Worm (Caenorhabditis elegans) whole organism, midembryonic: ENCODE results near the gene gcy-33.
A peak's percentile ranks its signal among the peaks of the same experiment; 100 is the strongest.

Source experiments
- flt-1 ChIP-seq: fragments of 200-800 bp; sonication (Bioruptor generic); IDR thresholded peaks from 2 replicates; pipeline ENCODE4 v1.3.6; 2022; ENCODE audit warnings: missing genetic modification characterization, missing compliant biosample characterization
- ztf-23 ChIP-seq: fragments of 200-800 bp; sonication (Bioruptor generic); IDR thresholded peaks from 2 replicates; pipeline ENCODE4 v1.3.6; 2022; ENCODE audit warnings: missing genetic modification reagents, missing genetic modification characterization, missing compliant biosample characterization
- ztf-29 ChIP-seq: fragments of 200-800 bp; sonication (Bioruptor generic); IDR thresholded peaks from 2 replicates; pipeline ENCODE4 v1.3.6; 2022; ENCODE audit warnings: missing genetic modification reagents, missing genetic modification characterization, missing compliant biosample characterization

DNA sequence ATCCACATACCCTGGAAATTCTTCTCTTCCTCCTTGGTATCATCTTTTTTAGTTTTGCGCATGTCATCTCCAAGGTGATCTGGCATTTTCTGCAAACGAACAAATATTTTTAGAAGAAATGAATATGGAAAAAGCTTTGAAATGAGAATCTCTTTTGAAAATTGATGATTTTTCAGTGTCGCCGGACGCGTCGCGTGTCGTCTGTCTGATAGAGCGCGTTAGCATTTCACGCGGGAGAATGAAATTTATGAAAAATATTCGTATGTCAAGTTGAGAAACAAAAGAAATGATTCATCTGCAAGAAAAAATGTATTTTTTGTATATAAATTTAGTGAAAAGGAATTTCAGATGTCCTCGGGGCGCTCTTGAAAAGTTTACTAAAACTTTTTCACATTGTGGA, 19.3 kb downstream of the gcy-33 start, which contains the start of gene rpt-1:
- 0 out of 2 replicates have a peak, but pooled peaks have one; percentile 26 for TF ChIP-seq flt-1 (GFP tag; lab: Robert Waterston, UW)
- no peak for TF ChIP-seq ztf-23 (GFP tag; lab: Robert Waterston, UW)
- TF ChIP-seq ztf-29: no peak
